Fruit fly (Drosophila melanogaster): ENCODE measurements around the gene Top2.

Gene Top2

dm6 chr2L:19423467-19424122 is 29.7 kb downstream of the Top2 start, which contains the start of the genes Alp12 and CG13085 (continued):
- TF ChIP-seq ken (GFP tag; IDR thresholded peaks at IDR 0.05), result peak; percentile 92; the same call in 2 of the 3 replicates
- TF ChIP-seq eyg (GFP tag; optimal IDR thresholded peaks at IDR 0.05), result peak; percentile 89
- peak; percentile 97 for TF ChIP-seq CG12219 (GFP tag; optimal IDR thresholded peaks at IDR 0.05)
- no peak for TF ChIP-seq Kr (GFP tag; optimal IDR thresholded peaks at IDR 0.05)
- TF ChIP-seq cwo (GFP tag; optimal IDR thresholded peaks at IDR 0.05), result peak; percentile 97
- TF ChIP-seq kay (GFP tag; optimal IDR thresholded peaks at IDR 0.05), result peak; percentile 95
- peak; percentile 39 for TF ChIP-seq MESR4 (GFP tag; optimal IDR thresholded peaks at IDR 0.05)
- TF ChIP-seq CG17361 (GFP tag; IDR thresholded peaks at IDR 0.05), result peak; percentile 99
- peak; percentile 86 for TF ChIP-seq CG12769 (tag; optimal IDR thresholded peaks at IDR 0.05)
- peak; percentile 99 for TF ChIP-seq row (GFP tag; IDR thresholded peaks at IDR 0.05)
- peak; percentile 36 for TF ChIP-seq aop (GFP tag; IDR thresholded peaks at IDR 0.05)
- TF ChIP-seq btn (GFP tag; optimal IDR thresholded peaks at IDR 0.05), result peak; percentile 83
- TF ChIP-seq bsh (GFP tag; optimal IDR thresholded peaks at IDR 0.05), result peak; percentile 97 to 98
- TF ChIP-seq CG2116 (GFP tag; optimal IDR thresholded peaks at IDR 0.05), result peak; percentile 88
- TF ChIP-seq psq (GFP tag; optimal IDR thresholded peaks at IDR 0.05), result peak; percentile 85
- peak; percentile 91 for TF ChIP-seq CG4854 (GFP tag; optimal IDR thresholded peaks at IDR 0.05)
- peak; percentile 96 for TF ChIP-seq croc (GFP tag; conservative IDR thresholded peaks at IDR 0.05)
- TF ChIP-seq ERR (GFP tag; optimal IDR thresholded peaks at IDR 0.05), result peak; percentile 84
- TF ChIP-seq CG3838 (GFP tag; optimal IDR thresholded peaks at IDR 0.05), result peak; percentile 90
- TF ChIP-seq CG8478 (optimal IDR thresholded peaks at IDR 0.05), result no peak
- TF ChIP-seq CG1792 (GFP tag; optimal IDR thresholded peaks at IDR 0.05), result peak; percentile 86
- TF ChIP-seq al (GFP tag; IDR thresholded peaks at IDR 0.05), result peak; percentile 90
- no peak for TF ChIP-seq Sin3A (optimal IDR thresholded peaks at IDR 0.05)
- TF ChIP-seq crol (GFP tag; IDR thresholded peaks at IDR 0.05), result peak; percentile 76
- TF ChIP-seq CG7271 (tag; optimal IDR thresholded peaks at IDR 0.05), result peak; percentile 66
- TF ChIP-seq Neu2 (GFP tag; optimal IDR thresholded peaks at IDR 0.05; ENCODE audit: borderline replicate concordance), result peak; percentile 42
- TF ChIP-seq CG4820 (GFP tag; optimal IDR thresholded peaks at IDR 0.05), result peak; percentile 95
- TF ChIP-seq CG2129 (GFP tag; IDR thresholded peaks at IDR 0.05; ENCODE audit: partially characterized antibody), result no peak
- no peak; the same call in 1 of the 2 replicates for TF ChIP-seq amos (GFP tag; IDR thresholded peaks at IDR 0.05; ENCODE audit: partially characterized antibody)
- TF ChIP-seq CG13424 (tag; optimal IDR thresholded peaks at IDR 0.05), result peak; percentile 99
- TF ChIP-seq pb (GFP tag; optimal IDR thresholded peaks at IDR 0.05), result peak; percentile 71
- peak; percentile 98 for TF ChIP-seq Dek (tag; optimal IDR thresholded peaks at IDR 0.05)
- TF ChIP-seq CHES-1-like (GFP tag; optimal IDR thresholded peaks at IDR 0.05), result peak; percentile 92
- TF ChIP-seq Trl (optimal IDR thresholded peaks at IDR 0.05), result peak; percentile 93 to 98
- TF ChIP-seq Trl (GFP tag; optimal IDR thresholded peaks at IDR 0.05), result peak; percentile 94
- peak; percentile 96 for TF ChIP-seq ewg (GFP tag; optimal IDR thresholded peaks at IDR 0.05)
- TF ChIP-seq CG10979 (tag; optimal IDR thresholded peaks at IDR 0.05), result peak; percentile 98
- TF ChIP-seq grau (tag; optimal IDR thresholded peaks at IDR 0.05), result peak; percentile 98
- no peak for TF ChIP-seq Dref (GFP tag; IDR thresholded peaks at IDR 0.05)
- peak; percentile 85 for TF ChIP-seq repo (GFP tag; optimal IDR thresholded peaks at IDR 0.05)
- peak; percentile 88 for TF ChIP-seq CG33213 (GFP tag; optimal IDR thresholded peaks at IDR 0.05)
- peak; percentile 97 for TF ChIP-seq Ptx1 (GFP tag; IDR thresholded peaks at IDR 0.05)
- TF ChIP-seq sug (tag; optimal IDR thresholded peaks at IDR 0.05), result peak; percentile 98
- peak; percentile 95 for TF ChIP-seq CG14050 (GFP tag; IDR thresholded peaks at IDR 0.05)
- peak; percentile 51; the same call in 1 of the 2 replicates for TF ChIP-seq CG16779 (GFP tag; IDR thresholded peaks at IDR 0.05)
- peak; percentile 66 for TF ChIP-seq HLHmδ (GFP tag; optimal IDR thresholded peaks at IDR 0.05)
- TF ChIP-seq Vsx1 (GFP tag; optimal IDR thresholded peaks at IDR 0.05), result peak; percentile 96
- TF ChIP-seq Dip3 (GFP tag; optimal IDR thresholded peaks at IDR 0.05), result peak; percentile 89
- no peak for TF ChIP-seq sc (optimal IDR thresholded peaks at IDR 0.05)
- TF ChIP-seq sc (GFP tag; optimal IDR thresholded peaks at IDR 0.05), result peak; percentile 98
- peak; percentile 93 for TF ChIP-seq D19B (GFP tag; optimal IDR thresholded peaks at IDR 0.05)

Measured in whole organism, embryonic.